Worm (Caenorhabditis elegans) whole organism, L4/young adult: Measurements from ENCODE around the gene srh-3.

Source experiments
- W03F9.2 ChIP-seq: fragments of 150-350 bp; optimal IDR thresholded peaks from 2 replicates; lab custom pipeline; 2014; ENCODE audit warnings: missing biosample characterization, missing genetic modification characterization
- dao-5 ChIP-seq: sonication (generic microtip); optimal IDR thresholded peaks from 2 replicates; lab custom pipeline; 2016; ENCODE audit warnings: missing genotype, missing genetic modification characterization, moderate library complexity, missing compliant biosample characterization
- him-1 ChIP-seq: sonication (generic microtip); optimal IDR thresholded peaks from 2 replicates; lab custom pipeline; 2016; ENCODE audit warnings: missing genotype, missing genetic modification reagents, missing genetic modification characterization, missing compliant biosample characterization

The srh-3 gene

DNA sequence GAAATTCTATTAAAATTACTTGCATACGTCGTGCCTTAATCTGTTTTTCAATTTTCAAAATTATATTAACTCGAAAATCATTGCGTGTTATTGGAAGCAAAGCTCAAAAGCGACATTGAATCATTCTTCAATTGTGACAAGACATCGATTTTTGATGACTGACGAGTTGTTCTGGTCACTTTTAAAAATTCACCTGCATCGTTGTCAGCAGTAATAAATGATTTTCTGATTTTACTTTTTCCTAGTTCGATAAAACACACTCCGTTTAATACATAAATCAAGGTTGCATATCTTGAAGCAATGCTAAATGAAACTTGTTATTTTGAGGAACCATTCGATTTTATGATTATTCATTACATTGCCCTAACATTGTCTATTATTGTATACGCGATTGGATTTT is at the start of gene srh-3:
Gene srh-3 (plus strand): TSS at position 301 of the 400 bp plus-strand sequence.
- TF ChIP-seq him-1 (tag; lab: Kevin White, UChicago) = no peak
- no peak for TF ChIP-seq dao-5
- TF ChIP-seq W03F9.2 (tag; lab: Kevin White, UChicago) = no peak

DNA sequence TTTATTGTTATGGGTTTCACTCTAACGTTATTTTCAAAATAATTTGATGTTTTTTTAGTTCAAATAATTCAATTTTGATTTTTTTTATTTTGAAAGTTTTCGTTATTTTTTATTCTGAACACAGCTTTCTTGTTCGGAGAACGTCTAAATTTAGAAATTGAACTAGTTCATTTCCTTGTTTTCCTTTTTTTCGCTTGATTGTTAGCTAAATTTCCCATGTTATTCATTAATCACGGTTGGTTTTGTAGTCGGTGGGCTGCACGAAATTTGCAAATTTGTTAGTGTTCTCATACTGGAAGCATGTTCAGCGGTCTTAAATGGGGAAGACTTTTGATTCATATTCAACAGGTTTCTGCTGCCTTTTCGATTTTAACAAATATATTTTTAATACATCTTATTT is 46.5 kb upstream of the srh-3 start, which contains the start of gene str-222:
Gene str-222 (plus strand): TSS at position 301 of the 400 bp plus-strand sequence.
- TF ChIP-seq W03F9.2 (tag; lab: Kevin White, UChicago) (no peak), dao-5 (no peak), him-1 (tag; lab: Kevin White, UChicago) (no peak)

DNA sequence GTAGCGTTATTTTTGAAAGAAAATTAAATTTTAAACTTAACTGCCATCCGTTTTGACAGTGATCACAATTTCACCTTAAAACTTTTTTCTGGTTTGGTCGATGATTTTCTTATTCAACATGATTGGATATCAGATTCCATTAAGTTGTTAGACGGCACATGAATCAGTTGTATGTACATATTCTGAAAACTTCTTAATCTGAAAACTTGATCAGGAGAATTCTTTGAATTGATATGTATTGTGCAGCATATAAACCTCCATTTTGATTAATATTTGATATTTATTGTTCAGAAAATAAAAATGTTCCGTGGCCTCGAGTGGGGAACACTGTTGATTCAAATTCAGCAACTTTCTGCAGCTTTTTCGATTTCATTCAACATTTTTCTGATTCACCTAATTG is 42.4 kb upstream of the srh-3 start, which contains the start of gene str-221:
Gene str-221 (plus strand): TSS at position 301 of the 400 bp plus-strand sequence.
- TF ChIP-seq dao-5 (no peak), W03F9.2 (tag; lab: Kevin White, UChicago) (no peak), him-1 (tag; lab: Kevin White, UChicago) (no peak)

DNA sequence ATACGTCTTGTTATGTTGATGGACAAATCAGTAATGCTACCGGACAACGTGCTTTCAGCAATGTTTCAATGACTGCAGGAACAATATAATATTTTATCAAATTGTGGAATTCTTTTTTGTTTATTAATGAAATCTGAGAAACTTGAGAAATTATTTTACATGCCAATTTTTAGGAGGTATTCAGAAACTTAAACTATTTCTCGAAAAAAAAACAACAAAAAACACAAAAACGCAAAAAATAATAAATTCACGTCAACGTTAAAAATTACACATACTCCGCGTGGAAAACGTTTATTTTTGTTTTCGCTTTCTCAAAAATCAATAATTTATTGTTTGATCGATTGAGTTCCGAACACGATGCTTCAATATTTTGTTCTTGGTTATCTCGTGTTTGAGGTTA is 40.2 kb upstream of the srh-3 start, which contains the start of gene Y46H3D.1:
Gene Y46H3D.1 (plus strand): TSS at position 301 of the 400 bp plus-strand sequence.
- TF ChIP-seq dao-5 (no peak), him-1 (tag; lab: Kevin White, UChicago) (no peak), W03F9.2 (tag; lab: Kevin White, UChicago) (no peak)

DNA sequence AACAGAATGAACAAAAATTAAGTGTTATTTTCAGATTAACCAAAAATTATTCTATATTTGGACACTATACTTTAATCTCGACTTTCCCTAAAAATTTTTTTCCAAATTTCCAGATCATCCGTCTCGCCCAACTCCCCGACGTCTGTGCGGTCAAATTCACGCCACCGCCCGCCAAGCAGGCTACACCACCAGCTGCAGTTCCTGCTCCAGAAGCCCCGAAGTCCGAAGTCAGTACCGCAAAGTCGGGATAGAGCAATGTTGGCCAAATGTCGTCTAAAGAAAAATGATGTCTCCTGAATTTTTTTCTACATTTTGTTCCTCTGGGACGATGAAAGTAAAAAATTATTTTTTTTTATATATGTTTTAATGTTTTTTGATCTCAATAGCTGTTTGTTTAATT is 39.6 kb upstream of the srh-3 start:
- TF ChIP-seq W03F9.2 (tag; lab: Kevin White, UChicago) (no peak), dao-5 (no peak), him-1 (tag; lab: Kevin White, UChicago) (no peak)

DNA sequence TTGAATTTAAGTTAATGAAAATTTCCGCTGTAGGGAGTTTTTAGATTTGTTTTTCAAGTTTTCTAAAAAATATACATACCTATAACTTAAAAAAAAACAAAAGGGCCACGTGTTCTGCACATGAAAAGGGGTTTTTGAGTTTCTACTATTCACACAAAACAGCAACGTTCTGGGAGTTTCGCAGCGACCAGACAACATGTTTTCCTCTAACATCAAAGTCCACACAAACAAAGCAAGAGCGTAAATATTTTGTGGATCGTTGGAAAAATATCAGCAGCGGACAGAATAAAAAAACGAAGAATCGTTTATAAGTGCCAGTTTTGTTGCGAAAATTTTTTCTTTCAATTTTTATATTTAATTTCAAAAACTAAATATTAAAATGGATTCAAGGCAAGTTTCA is 38.5 kb upstream of the srh-3 start, which contains the start of gene alh-2:
Gene alh-2 (plus strand): TSS at position 284 of the 400 bp plus-strand sequence.
- TF ChIP-seq W03F9.2 (tag; lab: Kevin White, UChicago) (no peak), dao-5 (no peak), him-1 (tag; lab: Kevin White, UChicago) (no peak)

DNA sequence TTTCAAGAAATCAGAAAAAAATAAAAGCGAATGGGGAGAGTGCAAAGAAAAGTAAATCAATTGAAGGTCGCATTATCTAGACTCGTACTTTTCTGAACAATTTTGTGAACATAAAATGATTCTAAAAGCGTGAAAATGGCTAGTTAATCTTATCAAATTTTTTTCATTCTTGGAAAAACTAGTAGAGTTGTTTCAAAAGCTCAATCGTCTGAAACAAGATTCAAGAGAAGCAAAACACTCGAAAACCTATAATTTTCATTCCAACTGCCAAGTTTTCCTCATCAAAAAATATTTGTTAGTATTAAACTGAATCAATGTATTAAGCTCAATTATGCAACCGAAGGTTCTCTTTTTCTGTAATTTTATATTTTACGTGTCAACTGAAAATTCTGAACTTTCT is 34.4 kb upstream of the srh-3 start, which contains the start of gene irld-45:
Gene irld-45 (plus strand): TSS at position 301 of the 400 bp plus-strand sequence.
- TF ChIP-seq dao-5 (no peak), W03F9.2 (tag; lab: Kevin White, UChicago) (no peak), him-1 (tag; lab: Kevin White, UChicago) (no peak)

DNA sequence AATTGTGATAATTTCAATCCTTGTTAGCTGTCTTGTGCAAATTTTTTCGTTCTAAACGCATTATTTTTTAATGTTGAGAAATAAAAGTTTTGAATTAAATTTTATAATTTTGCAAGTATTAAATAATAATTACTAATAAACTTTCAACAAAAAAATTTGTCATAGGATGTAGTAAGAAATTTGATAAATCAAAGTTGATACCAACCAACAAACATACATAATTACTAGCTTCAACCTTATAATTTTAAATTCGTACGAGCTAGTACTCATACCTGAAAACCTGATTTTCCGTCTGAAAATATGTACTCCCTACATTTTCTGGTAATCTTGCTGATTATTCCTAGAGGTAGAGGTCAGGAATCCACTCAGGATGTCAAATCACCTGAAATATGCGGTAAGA is 31.3 kb upstream of the srh-3 start, which contains the start of gene irld-44:
Gene irld-44 (plus strand): TSS at position 301 of the 400 bp plus-strand sequence.
- TF ChIP-seq him-1 (tag; lab: Kevin White, UChicago) = no peak
- TF ChIP-seq W03F9.2 (tag; lab: Kevin White, UChicago) = no peak
- no peak for TF ChIP-seq dao-5

DNA sequence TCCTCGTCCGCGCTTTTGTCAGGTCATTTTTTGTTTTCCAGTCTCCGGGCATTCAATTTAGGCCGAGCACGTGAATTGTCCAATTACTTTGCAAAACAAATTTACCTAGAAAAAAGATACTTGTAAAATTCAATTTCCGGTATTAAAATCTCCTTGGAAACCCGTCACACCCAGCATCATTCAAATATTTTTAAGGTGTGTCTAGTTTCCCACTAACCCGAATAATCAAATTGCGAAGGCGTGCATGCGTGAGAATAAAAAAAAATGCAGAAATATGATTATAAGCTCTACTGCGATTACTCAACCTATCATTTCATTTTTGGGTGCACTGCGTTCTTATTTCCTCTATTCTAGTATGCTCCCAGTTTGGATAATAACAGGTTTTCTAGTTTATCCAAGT is 27.5 kb upstream of the srh-3 start, which contains the start of gene irld-11:
Gene irld-11 (plus strand): TSS at position 301 of the 400 bp plus-strand sequence.
- TF ChIP-seq W03F9.2 (tag; lab: Kevin White, UChicago) (no peak), dao-5 (no peak), him-1 (tag; lab: Kevin White, UChicago) (no peak)

DNA sequence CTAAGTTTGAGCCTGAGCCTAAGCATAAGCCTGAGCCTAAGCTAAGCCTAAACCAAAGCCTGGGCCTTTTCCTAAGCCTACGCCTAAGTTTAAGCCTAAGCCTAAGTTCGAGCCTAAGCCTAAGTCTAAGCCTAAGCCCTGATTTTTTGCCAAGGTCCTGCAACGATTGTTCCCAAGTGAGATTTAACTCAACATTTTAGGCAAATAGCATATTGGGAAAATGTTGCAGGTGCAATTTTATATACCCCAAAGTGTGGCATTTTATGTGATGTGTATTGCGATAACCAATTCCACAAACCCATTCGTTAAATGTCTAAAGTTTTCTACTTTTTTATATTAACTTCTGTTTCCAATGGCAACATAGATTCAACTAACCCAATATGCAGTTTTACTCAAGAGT is 20.1 kb upstream of the srh-3 start, which contains the start of gene irld-40:
Gene irld-40 (plus strand): TSS at position 301 of the 400 bp plus-strand sequence.
- TF ChIP-seq him-1 (tag; lab: Kevin White, UChicago) = no peak

DNA sequence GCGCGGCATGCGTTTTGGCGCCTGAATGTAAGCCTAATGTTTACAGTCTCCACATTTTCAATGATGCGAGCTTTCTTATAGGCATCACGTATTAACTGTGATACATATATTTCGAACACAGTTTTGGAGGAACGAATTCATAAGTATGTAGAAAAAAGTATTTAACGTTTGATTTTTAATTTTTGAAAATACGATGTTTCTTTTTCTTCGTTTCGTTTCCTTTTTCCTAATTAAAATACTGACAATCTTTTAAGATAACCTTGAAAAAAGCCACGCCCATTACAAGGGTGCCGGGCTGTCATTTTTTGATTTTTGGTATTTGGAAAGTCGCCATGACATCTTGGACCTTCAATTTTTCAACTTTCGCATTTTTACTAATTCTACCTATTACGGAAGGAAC is 17.5 kb upstream of the srh-3 start, which contains the start of gene K04F1.9:
Gene K04F1.9 (plus strand): TSS at position 301 of the 400 bp plus-strand sequence.
- no peak for TF ChIP-seq him-1 (tag; lab: Kevin White, UChicago)
- TF ChIP-seq W03F9.2 (tag; lab: Kevin White, UChicago) = no peak
- no peak for TF ChIP-seq dao-5

DNA sequence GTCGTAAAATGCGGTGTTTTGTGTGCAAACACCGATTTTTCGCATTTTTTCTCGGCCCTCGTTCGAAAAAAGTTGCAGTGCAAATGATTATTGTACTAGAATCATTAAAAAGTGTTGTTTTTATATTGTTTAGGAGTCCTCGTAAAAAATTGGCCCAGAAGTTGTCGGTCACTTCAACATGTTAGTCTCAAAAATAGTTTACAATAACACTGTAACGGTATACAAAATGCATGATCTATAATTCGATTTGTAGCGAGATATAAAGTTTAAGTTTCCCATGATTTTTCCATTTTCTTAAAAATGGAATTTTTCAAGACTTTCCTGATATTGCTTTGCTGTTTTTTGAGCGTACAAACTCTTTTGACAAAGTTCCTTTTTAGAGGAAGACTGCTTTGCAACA is 15.5 kb upstream of the srh-3 start, which contains the start of gene K04F1.8:
Gene K04F1.8 (plus strand): TSS at position 301 of the 400 bp plus-strand sequence.
- TF ChIP-seq him-1 (tag; lab: Kevin White, UChicago) = no peak

DNA sequence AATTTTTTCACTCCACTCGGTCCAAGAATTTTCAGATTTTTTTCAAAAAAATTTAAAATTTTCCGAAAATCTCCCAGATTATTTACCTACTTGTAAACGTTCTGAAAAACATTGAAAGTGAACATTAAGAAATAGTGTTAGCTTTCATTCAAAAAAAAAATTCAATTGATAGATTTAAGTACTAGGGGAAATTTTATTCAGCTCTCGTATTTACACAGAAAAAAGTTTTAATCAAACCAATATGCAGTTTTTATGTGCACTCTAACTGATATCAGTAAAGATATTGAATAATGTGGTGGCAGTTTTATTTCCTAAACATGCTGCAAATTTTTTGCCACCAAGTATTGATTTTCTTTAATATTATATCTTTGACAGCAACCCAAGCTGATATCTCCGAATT is 14.2 kb upstream of the srh-3 start, which contains the start of gene irld-42:
Gene irld-42 (plus strand): TSS at position 301 of the 400 bp plus-strand sequence.
- TF ChIP-seq him-1 (tag; lab: Kevin White, UChicago) = no peak
- no peak for TF ChIP-seq dao-5
- no peak for TF ChIP-seq W03F9.2 (tag; lab: Kevin White, UChicago)

DNA sequence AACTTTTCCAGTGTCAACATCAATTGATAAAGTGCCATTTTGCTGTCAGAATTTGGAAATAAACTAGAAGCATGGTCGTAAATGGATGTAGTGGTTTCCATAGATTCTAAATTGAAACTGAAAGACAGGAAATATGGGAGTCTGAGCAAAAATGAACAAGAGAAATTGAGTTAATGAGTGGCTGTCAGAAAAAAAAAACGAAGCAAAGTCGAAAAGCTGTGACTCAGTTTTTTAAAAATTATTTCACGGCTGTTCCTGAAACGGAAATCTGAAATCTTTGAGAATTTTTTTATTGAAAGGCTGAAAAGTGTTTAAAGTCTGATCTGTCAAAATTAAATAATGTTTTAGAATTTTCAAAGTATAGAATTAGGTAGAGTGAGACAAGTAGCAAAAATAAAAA is 4.2 kb upstream of the srh-3 start, which contains the start of gene srw-98:
Gene srw-98 (minus strand): TSS at position 101 of the 400 bp plus-strand sequence.
- TF ChIP-seq W03F9.2 (tag; lab: Kevin White, UChicago) (no peak), dao-5 (no peak), him-1 (tag; lab: Kevin White, UChicago) (no peak)
